Fruit fly (Drosophila melanogaster): Measurements from ENCODE around the gene CG15293.

The CG15293 gene

dm6 chr2L:14094606-14095005, 14.6 kb downstream of the CG15293 start (continued):
- TF ChIP-seq CG30403 (GFP tag; optimal IDR thresholded peaks at IDR 0.05), result peak; percentile 40
- peak; percentile 61 for TF ChIP-seq CG9876 (GFP tag; optimal IDR thresholded peaks at IDR 0.05)
- peak; percentile 98 for TF ChIP-seq stwl (tag; optimal IDR thresholded peaks at IDR 0.05)
- no peak for TF ChIP-seq slbo (GFP tag; IDR thresholded peaks at IDR 0.05)
- TF ChIP-seq NFAT (GFP tag; IDR thresholded peaks at IDR 0.05), result no peak
- no peak for TF ChIP-seq ftz-f1 (GFP tag; optimal IDR thresholded peaks at IDR 0.05)
- no peak for TF ChIP-seq cad (GFP tag; optimal IDR thresholded peaks at IDR 0.05)
- no peak for TF ChIP-seq sima (GFP tag; optimal IDR thresholded peaks at IDR 0.05)
- TF ChIP-seq CG3065 (GFP tag; optimal IDR thresholded peaks at IDR 0.05), result no peak
- TF ChIP-seq Hr78 (GFP tag; optimal IDR thresholded peaks at IDR 0.05), result no peak
- TF ChIP-seq Adf1 (GFP tag; IDR thresholded peaks at IDR 0.05), result 0 out of 2 replicates have a peak, but pooled peaks have one; percentile 44
- TF ChIP-seq jumu (GFP tag; optimal IDR thresholded peaks at IDR 0.05), result peak; percentile 18
- peak; percentile 48; the same call in 1 of the 2 replicates for TF ChIP-seq CG10959 (GFP tag; IDR thresholded peaks at IDR 0.05)
- TF ChIP-seq zf30C (GFP tag; optimal IDR thresholded peaks at IDR 0.05), result no peak
- peak; percentile 85 for TF ChIP-seq CG8290 (GFP tag; optimal IDR thresholded peaks at IDR 0.05)
- peak in 1 of 2 experiments; percentile 77 for TF ChIP-seq CG8290 (tag; optimal IDR thresholded peaks at IDR 0.05)
- TF ChIP-seq fd3F (GFP tag; optimal IDR thresholded peaks at IDR 0.05), result no peak
- TF ChIP-seq tio (GFP tag; optimal IDR thresholded peaks at IDR 0.05), result no peak
- TF ChIP-seq CG9727 (GFP tag; optimal IDR thresholded peaks at IDR 0.05), result no peak
- TF ChIP-seq CG12299 (tag; optimal IDR thresholded peaks at IDR 0.05), result no peak
- no peak for TF ChIP-seq Dip2 (GFP tag; IDR thresholded peaks at IDR 0.05)
- TF ChIP-seq ttk (GFP tag; IDR thresholded peaks at IDR 0.05), result no peak; the same call in 1 of the 2 replicates
- TF ChIP-seq gce (GFP tag; IDR thresholded peaks at IDR 0.05), result no peak
- no peak for TF ChIP-seq sc (optimal IDR thresholded peaks at IDR 0.05)
- TF ChIP-seq sc (GFP tag; optimal IDR thresholded peaks at IDR 0.05), result no peak
- no peak for TF ChIP-seq Ravus (GFP tag; IDR thresholded peaks at IDR 0.05)
- no peak for TF ChIP-seq CG15269 (tag; optimal IDR thresholded peaks at IDR 0.05)
- TF ChIP-seq CG10274 (GFP tag; optimal IDR thresholded peaks at IDR 0.05), result no peak
- TF ChIP-seq CG10654 (GFP tag; optimal IDR thresholded peaks at IDR 0.05), result peak; percentile 17
- no peak for TF ChIP-seq mirr (GFP tag; optimal IDR thresholded peaks at IDR 0.05)
- TF ChIP-seq CG32767 (GFP tag; IDR thresholded peaks at IDR 0.05), result no peak
- no peak for TF ChIP-seq CG14965 (GFP tag; optimal IDR thresholded peaks at IDR 0.05; ENCODE audit: borderline replicate concordance)
- TF ChIP-seq D19A (tag; optimal IDR thresholded peaks at IDR 0.05), result no peak
- TF ChIP-seq CG7987 (GFP tag; optimal IDR thresholded peaks at IDR 0.05), result no peak
- peak; percentile 39 for TF ChIP-seq CG13624 (GFP tag; optimal IDR thresholded peaks at IDR 0.05)
- no peak for TF ChIP-seq CG15479 (GFP tag; optimal IDR thresholded peaks at IDR 0.05)
- peak; percentile 10 for TF ChIP-seq CG17802 (tag; optimal IDR thresholded peaks at IDR 0.05)
- TF ChIP-seq CG10565 (GFP tag; optimal IDR thresholded peaks at IDR 0.05), result no peak
- no peak for TF ChIP-seq usp (GFP tag; optimal IDR thresholded peaks at IDR 0.05)
- TF ChIP-seq gem (tag; optimal IDR thresholded peaks at IDR 0.05), result no peak
- TF ChIP-seq CG4424 (GFP tag; optimal IDR thresholded peaks at IDR 0.05), result no peak
- TF ChIP-seq eve (GFP tag; optimal IDR thresholded peaks at IDR 0.05), result no peak
- peak; percentile 57 for TF ChIP-seq Xrp1 (GFP tag; IDR thresholded peaks at IDR 0.05)
- TF ChIP-seq CG11456 (GFP tag; IDR thresholded peaks at IDR 0.05), result no peak; the same call in 1 of the 3 replicates
- no peak for TF ChIP-seq Nf-YB (GFP tag; optimal IDR thresholded peaks at IDR 0.05)
- TF ChIP-seq CG10543 (GFP tag; optimal IDR thresholded peaks at IDR 0.05), result no peak
- no peak for TF ChIP-seq wdn (GFP tag; IDR thresholded peaks at IDR 0.05)
- no peak for TF ChIP-seq danr (GFP tag; IDR thresholded peaks at IDR 0.05)
- TF ChIP-seq Neu2 (GFP tag; optimal IDR thresholded peaks at IDR 0.05; ENCODE audit: borderline replicate concordance), result no peak
- TF ChIP-seq B-H1 (GFP tag; IDR thresholded peaks at IDR 0.05), result no peak
- TF ChIP-seq CG10979 (tag; optimal IDR thresholded peaks at IDR 0.05), result no peak
- peak; percentile 50; the same call in 1 of the 2 replicates for TF ChIP-seq bbx (GFP tag; IDR thresholded peaks at IDR 0.05; ENCODE audit: partially characterized antibody)
